Worm (Caenorhabditis elegans) whole organism, L4 larva: Measurements from ENCODE around the gene F22B7.3.

ENCODE experiments used
- D1046.2 ChIP-seq: fragments of 200-800 bp; sonication (Bioruptor generic); IDR thresholded peaks from 2 replicates; pipeline ENCODE4 v1.3.6; 2022; ENCODE audit warnings: missing genetic modification characterization, missing compliant biosample characterization
- F10B5.3 ChIP-seq: sonication (generic microtip); optimal IDR thresholded peaks from 2 replicates; lab custom pipeline; 2016; ENCODE audit warnings: mild to moderate bottlenecking, missing genetic modification characterization, missing compliant biosample characterization
- F26F4.8 ChIP-seq: fragments of 200-800 bp; sonication (Bioruptor generic); conservative IDR thresholded peaks from 2 replicates; pipeline ENCODE4 v1.3.6; 2022; ENCODE audit warnings: missing genetic modification characterization, missing compliant biosample characterization
- F37D6.2 ChIP-seq: sonication (generic microtip); optimal IDR thresholded peaks from 2 replicates; lab custom pipeline; 2016; ENCODE audit warnings: mild to moderate bottlenecking, missing genetic modification characterization, missing compliant biosample characterization
- F49E8.2 ChIP-seq: sonication (generic microtip); optimal IDR thresholded peaks from 2 replicates; lab custom pipeline; 2016; ENCODE audit warnings: missing compliant biosample characterization, mild to moderate bottlenecking, missing genetic modification characterization, borderline replicate concordance
- aly-2 ChIP-seq: sonication (generic microtip); optimal IDR thresholded peaks from 2 replicates; lab custom pipeline; 2018; ENCODE audit warnings: missing biosample characterization, missing genetic modification characterization
- arid-1 ChIP-seq: fragments of 200-800 bp; sonication (Bioruptor generic); conservative IDR thresholded peaks from 2 replicates; pipeline ENCODE4 v1.3.6; 2022; ENCODE audit warnings: missing genetic modification reagents, missing genetic modification characterization, missing compliant biosample characterization
- ceh-20 ChIP-seq: fragments of 200-800 bp; sonication (Bioruptor generic); IDR thresholded peaks from 2 replicates; pipeline ENCODE4 v1.3.6; 2022; ENCODE audit warnings: missing genetic modification reagents, missing genetic modification characterization, missing compliant biosample characterization
- ceh-82 ChIP-seq: sonication (generic microtip); optimal IDR thresholded peaks from 2 replicates; lab custom pipeline; 2017; ENCODE audit warnings: missing biosample characterization, missing genetic modification characterization
- cey-2 ChIP-seq: sonication (generic microtip); optimal IDR thresholded peaks from 3 replicates; lab custom pipeline; 2017; ENCODE audit warnings: missing genetic modification characterization, mild to moderate bottlenecking, missing compliant biosample characterization, antibody characterized with exemption, borderline replicate concordance; ENCODE audit not compliant: insufficient read depth
- daf-12 ChIP-seq: fragments of 150-350 bp; optimal IDR thresholded peaks from 2 replicates; lab custom pipeline; 2014; ENCODE audit warnings: missing biosample characterization, missing genetic modification reagents, missing genetic modification characterization
- daf-16 ChIP-seq, 3 experiments: sonication (generic microtip); optimal IDR thresholded peaks; 2 replicates each; lab custom pipeline; 2016 to 2017; ENCODE audit warnings: missing genetic modification characterization in 3 of 3, missing genetic modification reagents in 3 of 3, mild to moderate bottlenecking in 2 of 3, missing compliant biosample characterization in 2 of 3, missing biosample characterization in 1 of 3, moderate library complexity in 1 of 3
- dmd-6 ChIP-seq: fragments of 200-800 bp; sonication (Bioruptor generic); IDR thresholded peaks from 2 replicates; pipeline ENCODE4 v1.3.6; 2022; ENCODE audit warnings: missing genetic modification reagents, missing genetic modification characterization, missing compliant biosample characterization
- dmd-8 ChIP-seq: fragments of 200-800 bp; sonication (Bioruptor generic); IDR thresholded peaks from 2 replicates; pipeline ENCODE4 v1.3.6; 2022; ENCODE audit warnings: missing genetic modification characterization, missing compliant biosample characterization
- dve-1 ChIP-seq: sonication (generic microtip); optimal IDR thresholded peaks from 2 replicates; lab custom pipeline; 2017; ENCODE audit warnings: antibody characterized with exemption, mild to moderate bottlenecking, missing genetic modification characterization, missing compliant biosample characterization; ENCODE audit not compliant: insufficient read depth
- egl-27 ChIP-seq: sonication (generic microtip); optimal IDR thresholded peaks from 3 replicates; lab custom pipeline; 2017; ENCODE audit warnings: missing biosample characterization, missing genetic modification reagents, missing genetic modification characterization
- gei-8 ChIP-seq: fragments of 200-800 bp; sonication (Bioruptor generic); optimal IDR thresholded peaks from 2 replicates; lab custom pipeline; 2018; ENCODE audit warnings: mild to moderate bottlenecking, missing genetic modification characterization, missing compliant biosample characterization
- hlh-30 ChIP-seq: sonication (generic microtip); optimal IDR thresholded peaks from 2 replicates; lab custom pipeline; 2017; ENCODE audit warnings: antibody characterized with exemption, mild to moderate bottlenecking, missing genetic modification characterization, missing compliant biosample characterization; ENCODE audit not compliant: insufficient read depth
- hmg-1.1 ChIP-seq: fragments of 200-800 bp; sonication (Bioruptor generic); IDR thresholded peaks from 2 replicates; pipeline ENCODE4 v1.3.6; 2022; ENCODE audit warnings: missing genetic modification reagents, missing genetic modification characterization, missing compliant biosample characterization
- jun-1 ChIP-seq: fragments of 150-350 bp; optimal IDR thresholded peaks from 2 replicates; lab custom pipeline; 2014; ENCODE audit warnings: missing biosample characterization, missing genetic modification reagents, missing genetic modification characterization
- lim-7 ChIP-seq: fragments of 200-800 bp; sonication (Bioruptor generic); IDR thresholded peaks from 2 replicates; pipeline ENCODE4 v1.3.6; 2022; ENCODE audit warnings: missing genetic modification characterization, missing compliant biosample characterization
- lin-1 ChIP-seq: fragments of 200-800 bp; sonication (Bioruptor generic); IDR thresholded peaks from 2 replicates; pipeline ENCODE4 v1.3.6; 2022; ENCODE audit warnings: missing genetic modification reagents, missing genetic modification characterization, missing compliant biosample characterization
- lin-13 ChIP-seq: fragments of 150-350 bp; optimal IDR thresholded peaks from 2 replicates; lab custom pipeline; 2014; ENCODE audit warnings: missing biosample characterization, missing genetic modification reagents, missing genetic modification characterization
- lin-29 ChIP-seq: fragments of 200-800 bp; sonication (Bioruptor generic); IDR thresholded peaks from 2 replicates; pipeline ENCODE4 v1.3.6; 2022; ENCODE audit warnings: missing genetic modification reagents, missing genetic modification characterization, missing compliant biosample characterization
- lin-38 ChIP-seq: fragments of 200-800 bp; sonication (Bioruptor generic); IDR thresholded peaks from 2 replicates; pipeline ENCODE4 v1.3.6; 2022; ENCODE audit warnings: missing genetic modification reagents, missing genetic modification characterization, missing compliant biosample characterization
- lin-39 ChIP-seq: fragments of 150-350 bp; optimal IDR thresholded peaks from 2 replicates; lab custom pipeline; 2014; ENCODE audit warnings: missing biosample characterization, missing genetic modification reagents, missing genetic modification characterization
- lir-3 ChIP-seq: sonication (generic microtip); optimal IDR thresholded peaks from 2 replicates; lab custom pipeline; 2016; ENCODE audit warnings: mild to moderate bottlenecking, missing genetic modification characterization, missing compliant biosample characterization
- madf-9 ChIP-seq: fragments of 200-800 bp; sonication (Bioruptor generic); conservative IDR thresholded peaks from 2 replicates; pipeline ENCODE4 v1.3.6; 2022; ENCODE audit warnings: missing genetic modification reagents, missing genetic modification characterization, missing compliant biosample characterization
- mdl-1 ChIP-seq, 2 experiments: fragments of 150-350 bp in 1 of 2; sonication (generic microtip) in 1 of 2; optimal IDR thresholded peaks; 2 replicates each; lab custom pipeline; 2014 to 2017; ENCODE audit warnings: missing biosample characterization in 2 of 2, missing genetic modification characterization in 2 of 2
- mep-1 ChIP-seq: fragments of 150-350 bp; sonication (generic microtip); optimal IDR thresholded peaks from 3 replicates; lab custom pipeline; 2014; ENCODE audit warnings: missing biosample characterization, missing genetic modification characterization
- nhr-10 ChIP-seq: fragments of 150-350 bp; optimal IDR thresholded peaks from 2 replicates; lab custom pipeline; 2014; ENCODE audit warnings: missing biosample characterization, missing genetic modification characterization
- nhr-11 ChIP-seq: fragments of 150-350 bp; optimal IDR thresholded peaks from 2 replicates; lab custom pipeline; 2014; ENCODE audit warnings: missing biosample characterization, missing genetic modification characterization
- nhr-111 ChIP-seq: fragments of 200-800 bp; sonication (Bioruptor generic); optimal IDR thresholded peaks from 2 replicates; lab custom pipeline; 2018; ENCODE audit warnings: mild to moderate bottlenecking, missing genetic modification characterization, missing compliant biosample characterization
- nhr-41 ChIP-seq: fragments of 200-800 bp; sonication (Bioruptor generic); IDR thresholded peaks from 2 replicates; pipeline ENCODE4 v1.3.6; 2022; ENCODE audit warnings: missing genetic modification reagents, missing genetic modification characterization, missing compliant biosample characterization
- pha-4 ChIP-seq, 2 experiments: fragments of 150-350 bp in 1 of 2; fragments of 200-800 bp in 1 of 2; sonication (Bioruptor generic) in 1 of 2; IDR thresholded peaks in 1 of 2; optimal IDR thresholded peaks in 1 of 2; 2 replicates each; pipeline versions ENCODE4 v1.3.6 to Lab custom; 2014 to 2022; ENCODE audit warnings: missing genetic modification characterization in 2 of 2, missing genetic modification reagents in 2 of 2, missing biosample characterization in 1 of 2, missing compliant biosample characterization in 1 of 2
- sdz-12 ChIP-seq: fragments of 200-800 bp; sonication (Bioruptor generic); optimal IDR thresholded peaks from 2 replicates; lab custom pipeline; 2018; ENCODE audit warnings: mild to moderate bottlenecking, missing genetic modification characterization, missing compliant biosample characterization
- skn-1 ChIP-seq: fragments of 150-350 bp; optimal IDR thresholded peaks from 2 replicates; lab custom pipeline; 2014; ENCODE audit warnings: missing biosample characterization, missing genetic modification characterization
- snpc-4 ChIP-seq: fragments of 150-350 bp; optimal IDR thresholded peaks from 2 replicates; lab custom pipeline; 2014; ENCODE audit warnings: missing biosample characterization, missing genetic modification characterization
- spr-1 ChIP-seq: sonication (generic microtip); optimal IDR thresholded peaks from 2 replicates; lab custom pipeline; 2016; ENCODE audit warnings: mild to moderate bottlenecking, missing genetic modification characterization, missing compliant biosample characterization
- spr-3 ChIP-seq: fragments of 200-800 bp; sonication (Bioruptor generic); optimal IDR thresholded peaks from 2 replicates; lab custom pipeline; 2018; ENCODE audit warnings: mild to moderate bottlenecking, missing genetic modification characterization, missing compliant biosample characterization
- tag-97 ChIP-seq: fragments of 200-800 bp; sonication (Bioruptor generic); IDR thresholded peaks from 2 replicates; pipeline ENCODE4 v1.3.6; 2022; ENCODE audit warnings: missing genetic modification characterization, missing compliant biosample characterization
- tra-1 ChIP-seq: fragments of 200-800 bp; sonication (Bioruptor generic); IDR thresholded peaks from 2 replicates; pipeline ENCODE4 v1.3.6; 2022; ENCODE audit warnings: missing genetic modification reagents, missing genetic modification characterization, missing compliant biosample characterization
- unc-130 ChIP-seq: sonication (generic microtip); optimal IDR thresholded peaks from 2 replicates; lab custom pipeline; 2016; ENCODE audit warnings: missing genetic modification reagents, missing genetic modification characterization, missing compliant biosample characterization
- unc-39 ChIP-seq: sonication (generic microtip); optimal IDR thresholded peaks from 2 replicates; lab custom pipeline; 2017; ENCODE audit warnings: missing biosample characterization, missing genetic modification characterization
- unc-62 ChIP-seq, 3 experiments: fragments of 150-350 bp in 1 of 3; sonication (generic microtip); optimal IDR thresholded peaks in 2 of 3; peaks in 1 of 3; 1 replicate in 1 of 3; 2 replicates in 2 of 3; lab custom pipeline; 2014 to 2017; ENCODE audit warnings: missing biosample characterization in 3 of 3, missing genetic modification characterization in 3 of 3, missing genetic modification reagents in 3 of 3, missing genotype in 1 of 3
- vab-7 ChIP-seq: fragments of 200-800 bp; sonication (Bioruptor generic); IDR thresholded peaks from 2 replicates; pipeline ENCODE4 v1.3.6; 2022; ENCODE audit warnings: missing genetic modification reagents, missing genetic modification characterization, missing compliant biosample characterization
- zfp-3 ChIP-seq: fragments of 200-800 bp; sonication (Bioruptor generic); conservative IDR thresholded peaks from 2 replicates; pipeline ENCODE4 v1.3.6; 2022; ENCODE audit warnings: missing genetic modification reagents, missing genetic modification characterization, missing compliant biosample characterization
- ztf-11 ChIP-seq: fragments of 150-350 bp; optimal IDR thresholded peaks from 2 replicates; lab custom pipeline; 2014; ENCODE audit warnings: missing biosample characterization, missing genetic modification characterization

The F22B7.3 gene

DNA sequence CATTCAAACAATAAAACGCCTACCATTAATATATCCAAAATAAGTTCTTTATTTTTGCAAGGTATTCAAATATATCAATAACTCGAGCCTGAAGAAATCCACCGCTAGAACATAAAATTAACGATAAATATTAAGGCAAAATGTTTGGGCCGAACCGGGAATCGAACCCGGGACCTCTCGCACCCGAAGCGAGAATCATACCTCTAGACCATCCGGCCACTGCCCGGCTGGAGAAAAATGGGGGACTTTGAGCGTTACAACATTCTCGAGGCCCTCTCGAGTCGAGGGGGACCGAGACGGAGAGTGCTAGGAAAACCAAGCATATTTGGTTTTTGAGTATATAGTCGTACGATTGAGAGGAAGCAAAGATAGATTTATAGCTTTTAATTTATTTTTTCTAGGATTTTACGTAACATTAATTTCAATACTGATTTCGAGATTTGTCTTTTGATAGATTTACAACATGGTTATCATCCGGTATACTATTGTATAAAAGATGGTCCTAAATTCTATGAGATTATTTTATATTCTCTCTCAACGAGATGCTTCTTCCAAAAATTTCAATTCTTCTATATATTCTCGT lies 1.6 kb downstream of the F22B7.3 start, which contains the start of gene flp-23:
Gene flp-23 (plus strand): TSS at position 533 of the 583 bp plus-strand sequence.
- peak; percentile 72 for TF ChIP-seq lim-7 (GFP tag; lab: Robert Waterston, UW)
- peak; percentile 67; the same call in 1 of the 2 replicates for TF ChIP-seq vab-7 (GFP tag; lab: Robert Waterston, UW)
- TF ChIP-seq nhr-41 (GFP tag; lab: Robert Waterston, UW), result no peak
- TF ChIP-seq dve-1 (tag; lab: Kevin White, UChicago), result peak; percentile 2
- no peak for TF ChIP-seq lir-3
- no peak for TF ChIP-seq spr-1
- peak; percentile 40 for TF ChIP-seq hlh-30 (tag; lab: Kevin White, UChicago)
- peak; percentile 44; the same call in 1 of the 2 replicates for TF ChIP-seq tra-1 (GFP tag; lab: Robert Waterston, UW)
- TF ChIP-seq daf-16 (GFP tag; optimal IDR thresholded peaks at IDR 0.05; lab: Kevin White, UChicago), result peak in 1 of 2 experiments; percentile 18
- TF ChIP-seq daf-16 (tag; optimal IDR thresholded peaks at IDR 0.05; lab: Kevin White, UChicago), result peak; percentile 26
- TF ChIP-seq gei-8 (GFP tag; lab: Kevin White, UChicago), result no peak
- TF ChIP-seq hmg-1.1 (GFP tag; lab: Robert Waterston, UW), result peak; percentile 73
- TF ChIP-seq spr-3 (GFP tag; lab: Kevin White, UChicago), result no peak
- TF ChIP-seq snpc-4 (tag; lab: Kevin White, UChicago), result no peak
- 0 out of 2 replicates have a peak, but pooled peaks have one; percentile 58 for TF ChIP-seq D1046.2
- TF ChIP-seq lin-39 (tag; lab: Kevin White, UChicago), result no peak
- TF ChIP-seq nhr-11 (tag; lab: Kevin White, UChicago), result no peak
- TF ChIP-seq ceh-20 (GFP tag; lab: Robert Waterston, UW), result 0 out of 2 replicates have a peak, but pooled peaks have one; percentile 9
- TF ChIP-seq F37D6.2, result peak; percentile 18
- no peak for TF ChIP-seq F10B5.3 (tag; lab: Kevin White, UChicago)
- no peak for TF ChIP-seq mdl-1 (tag; optimal IDR thresholded peaks at IDR 0.05; lab: Kevin White, UChicago)
- no peak for TF ChIP-seq cey-2
- no peak for TF ChIP-seq jun-1 (tag; lab: Kevin White, UChicago)
- TF ChIP-seq skn-1 (tag; lab: Kevin White, UChicago), result no peak
- TF ChIP-seq lin-29 (GFP tag; lab: Robert Waterston, UW), result no peak
- peak; percentile 26; the same call in 1 of the 2 replicates for TF ChIP-seq dmd-6 (GFP tag; lab: Robert Waterston, UW)
- peak; percentile 52; the same call in 1 of the 2 replicates for TF ChIP-seq pha-4 (GFP tag; IDR thresholded peaks at IDR 0.05; lab: Robert Waterston, UW)
- TF ChIP-seq pha-4 (tag; optimal IDR thresholded peaks at IDR 0.05; lab: Kevin White, UChicago), result no peak
- TF ChIP-seq arid-1 (GFP tag; lab: Robert Waterston, UW), result 0 out of 2 replicates have a peak, but pooled peaks have one; percentile 40
- TF ChIP-seq F26F4.8 (GFP tag; lab: Robert Waterston, UW), result peak; percentile 68; the same call in 1 of the 2 replicates
- no peak for TF ChIP-seq F49E8.2 (tag; lab: Kevin White, UChicago)
- TF ChIP-seq sdz-12, result no peak
- TF ChIP-seq tag-97 (GFP tag; lab: Robert Waterston, UW), result no peak
- no peak for TF ChIP-seq nhr-10 (tag; lab: Kevin White, UChicago)
- TF ChIP-seq lin-1 (GFP tag; lab: Robert Waterston, UW), result no peak
- TF ChIP-seq daf-12, result no peak
- TF ChIP-seq unc-39, result no peak
- TF ChIP-seq lin-38 (GFP tag; lab: Robert Waterston, UW), result peak; percentile 61
- TF ChIP-seq aly-2 (tag; lab: Kevin White, UChicago), result no peak
- no peak for TF ChIP-seq ztf-11 (tag; lab: Kevin White, UChicago)
- peak; percentile 37 for TF ChIP-seq mep-1 (tag; lab: Kevin White, UChicago)
- 0 out of 2 replicates have a peak, but pooled peaks have one; percentile 27 for TF ChIP-seq madf-9 (GFP tag; lab: Robert Waterston, UW)
- no peak for TF ChIP-seq ceh-82
- TF ChIP-seq unc-130 (GFP tag; lab: Kevin White, UChicago), result peak; percentile 29
- TF ChIP-seq zfp-3 (GFP tag; lab: Robert Waterston, UW), result no peak
- no peak for TF ChIP-seq egl-27 (tag; lab: Kevin White, UChicago)
- TF ChIP-seq lin-13 (GFP tag; lab: Kevin White, UChicago), result peak; percentile 62
- TF ChIP-seq nhr-111 (GFP tag; lab: Kevin White, UChicago), result no peak
- no peak for TF ChIP-seq dmd-8 (GFP tag; lab: Robert Waterston, UW)
- TF ChIP-seq unc-62 (GFP tag; optimal IDR thresholded peaks at IDR 0.05 in 1 of 2; lab: Kevin White, UChicago), result peak in 1 of 2 experiments; percentile 58
- TF ChIP-seq unc-62 (tag; optimal IDR thresholded peaks at IDR 0.05; lab: Kevin White, UChicago), result no peak
